Worm (Caenorhabditis elegans) whole organism, mixed stage, embryonic: ENCODE data around the gene W10C6.2.
A peak's percentile ranks its signal among the peaks of the same experiment; 100 is the strongest.

Experiments
- M03D4.4 ChIP-seq: sonication (generic microtip); optimal IDR thresholded peaks from 2 replicates; lab custom pipeline; 2017; ENCODE audit warnings: mild to moderate bottlenecking, missing genetic modification characterization, missing compliant biosample characterization
- blmp-1 ChIP-seq: fragments of 150-350 bp; optimal IDR thresholded peaks from 2 replicates; lab custom pipeline; 2014; ENCODE audit warnings: missing biosample characterization, missing genetic modification characterization
- ceh-39 ChIP-seq: fragments of 150-350 bp; optimal IDR thresholded peaks from 2 replicates; lab custom pipeline; 2014; ENCODE audit warnings: missing biosample characterization, missing genetic modification characterization
- ceh-43 ChIP-seq: fragments of 200-800 bp; sonication (Bioruptor generic); optimal IDR thresholded peaks from 2 replicates; lab custom pipeline; 2018; ENCODE audit warnings: mild to moderate bottlenecking, missing genetic modification characterization, moderate library complexity, missing compliant biosample characterization
- ceh-83 ChIP-seq: fragments of 200-800 bp; sonication (Bioruptor generic); optimal IDR thresholded peaks from 2 replicates; lab custom pipeline; 2018; ENCODE audit warnings: mild to moderate bottlenecking, missing genetic modification characterization, missing compliant biosample characterization
- ces-1 ChIP-seq: fragments of 150-350 bp; optimal IDR thresholded peaks from 2 replicates; lab custom pipeline; 2014; ENCODE audit warnings: missing biosample characterization, missing genetic modification reagents, missing genetic modification characterization
- cnd-1 ChIP-seq: fragments of 200-800 bp; sonication (Bioruptor generic); optimal IDR thresholded peaks from 2 replicates; lab custom pipeline; 2018; ENCODE audit warnings: mild to moderate bottlenecking, missing genetic modification characterization, missing compliant biosample characterization
- drap-1 ChIP-seq: fragments of 200-800 bp; sonication (Bioruptor generic); optimal IDR thresholded peaks from 3 replicates; lab custom pipeline; 2018; ENCODE audit warnings: mild to moderate bottlenecking, missing genetic modification characterization, missing compliant biosample characterization
- elt-3 ChIP-seq: fragments of 150-350 bp; optimal IDR thresholded peaks from 2 replicates; lab custom pipeline; 2014; ENCODE audit warnings: missing biosample characterization, missing genetic modification characterization
- flh-1 ChIP-seq: fragments of 200-800 bp; sonication (Bioruptor generic); optimal IDR thresholded peaks from 2 replicates; lab custom pipeline; 2018; ENCODE audit warnings: mild to moderate bottlenecking, missing genetic modification characterization, moderate library complexity, missing compliant biosample characterization
- ham-2 ChIP-seq: fragments of 200-800 bp; sonication (Bioruptor generic); optimal IDR thresholded peaks from 2 replicates; lab custom pipeline; 2018; ENCODE audit warnings: mild to moderate bottlenecking, missing genetic modification characterization, missing compliant biosample characterization
- hlh-1 ChIP-seq: fragments of 150-350 bp; optimal IDR thresholded peaks from 2 replicates; lab custom pipeline; 2014; ENCODE audit warnings: missing biosample characterization, missing genetic modification reagents, missing genetic modification characterization
- lin-13 ChIP-seq: fragments of 150-350 bp; optimal IDR thresholded peaks from 2 replicates; lab custom pipeline; 2014; ENCODE audit warnings: missing biosample characterization, missing genetic modification characterization
- lin-32 ChIP-seq: fragments of 200-800 bp; sonication (Bioruptor generic); optimal IDR thresholded peaks from 2 replicates; lab custom pipeline; 2018; ENCODE audit warnings: mild to moderate bottlenecking, missing genetic modification characterization, missing compliant biosample characterization
- lsy-2 ChIP-seq: fragments of 150-350 bp; optimal IDR thresholded peaks from 2 replicates; lab custom pipeline; 2014; ENCODE audit warnings: missing biosample characterization, missing genetic modification characterization
- mep-1 ChIP-seq: fragments of 150-350 bp; optimal IDR thresholded peaks from 2 replicates; lab custom pipeline; 2017; ENCODE audit warnings: missing biosample characterization, missing genetic modification reagents, missing genetic modification characterization, inconsistent platforms
- mls-2 ChIP-seq: sonication (generic microtip); optimal IDR thresholded peaks from 2 replicates; lab custom pipeline; 2016; ENCODE audit warnings: mild to moderate bottlenecking, missing genetic modification characterization, moderate library complexity, missing compliant biosample characterization
- nhr-12 ChIP-seq: fragments of 150-350 bp; optimal IDR thresholded peaks from 2 replicates; lab custom pipeline; 2014; ENCODE audit warnings: missing biosample characterization, missing genetic modification characterization
- nhr-2 ChIP-seq: fragments of 150-350 bp; optimal IDR thresholded peaks from 2 replicates; lab custom pipeline; 2014; ENCODE audit warnings: missing biosample characterization, missing genetic modification characterization
- nhr-237 ChIP-seq: fragments of 150-350 bp; optimal IDR thresholded peaks from 2 replicates; lab custom pipeline; 2014; ENCODE audit warnings: missing biosample characterization, missing genetic modification characterization
- nhr-28 ChIP-seq: fragments of 150-350 bp; optimal IDR thresholded peaks from 2 replicates; lab custom pipeline; 2014; ENCODE audit warnings: missing biosample characterization, missing genetic modification characterization
- nhr-76 ChIP-seq: sonication (generic microtip); optimal IDR thresholded peaks from 2 replicates; lab custom pipeline; 2017; ENCODE audit warnings: missing biosample characterization, missing genetic modification characterization
- pha-4 ChIP-seq: fragments of 150-350 bp; optimal IDR thresholded peaks from 2 replicates; lab custom pipeline; 2018; ENCODE audit warnings: missing biosample characterization, missing genetic modification reagents, missing genetic modification characterization
- sem-2 ChIP-seq: fragments of 200-800 bp; sonication (Bioruptor generic); optimal IDR thresholded peaks from 2 replicates; lab custom pipeline; 2018; ENCODE audit warnings: mild to moderate bottlenecking, missing genetic modification characterization, missing compliant biosample characterization
- sptf-1 ChIP-seq: sonication (generic microtip); optimal IDR thresholded peaks from 2 replicates; lab custom pipeline; 2017; ENCODE audit warnings: mild to moderate bottlenecking, missing genetic modification characterization, moderate library complexity, missing compliant biosample characterization
- tbx-8 ChIP-seq: fragments of 200-800 bp; sonication (Bioruptor generic); optimal IDR thresholded peaks from 2 replicates; lab custom pipeline; 2018; ENCODE audit warnings: mild to moderate bottlenecking, missing genetic modification characterization, moderate library complexity, missing compliant biosample characterization
- unc-39 ChIP-seq: fragments of 150-350 bp; optimal IDR thresholded peaks from 2 replicates; lab custom pipeline; 2014; ENCODE audit warnings: missing biosample characterization, missing genetic modification characterization
- unc-62 ChIP-seq: fragments of 150-350 bp; optimal IDR thresholded peaks from 2 replicates; lab custom pipeline; 2014; ENCODE audit warnings: missing biosample characterization, missing genetic modification reagents, missing genetic modification characterization
- zip-8 ChIP-seq: fragments of 150-350 bp; optimal IDR thresholded peaks from 2 replicates; lab custom pipeline; 2014; ENCODE audit warnings: missing biosample characterization, missing genetic modification characterization
- ztf-11 ChIP-seq: fragments of 150-350 bp; optimal IDR thresholded peaks from 2 replicates; lab custom pipeline; 2014; ENCODE audit warnings: missing biosample characterization, missing genetic modification characterization

W10C6.2 gene

DNA sequence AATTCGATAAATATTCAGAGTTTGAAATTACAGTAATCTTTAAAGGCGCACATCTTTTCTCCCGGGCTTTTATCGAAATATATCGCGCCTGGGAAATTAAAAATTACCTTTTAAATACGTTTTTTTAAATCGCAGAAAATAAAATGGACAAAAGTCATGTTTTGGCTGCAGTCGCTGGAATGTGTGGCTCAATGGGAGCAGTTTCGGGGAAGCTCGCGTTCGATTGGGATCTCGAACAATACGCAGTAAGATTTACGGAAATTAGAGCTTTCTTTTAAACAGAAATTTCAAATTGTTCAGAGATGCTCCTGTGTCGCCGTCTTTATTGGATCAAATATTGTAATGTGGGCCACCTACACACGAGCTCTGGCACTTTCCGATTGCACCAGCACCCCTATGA lies 7.8 kb upstream of the W10C6.2 start, which contains the start of gene F40F8.12:
Gene F40F8.12 (plus strand): TSS at position 301 of the 400 bp plus-strand sequence.
- TF ChIP-seq flh-1: no peak
- TF ChIP-seq mls-2 (tag; lab: Kevin White, UChicago): no peak
- TF ChIP-seq elt-3: no peak
- no peak for TF ChIP-seq ces-1 (GFP tag; lab: Kevin White, UChicago)
- TF ChIP-seq blmp-1 (tag; lab: Kevin White, UChicago): no peak
- no peak for TF ChIP-seq lin-13
- no peak for TF ChIP-seq ceh-83 (GFP tag; lab: Kevin White, UChicago)
- no peak for TF ChIP-seq nhr-2 (tag; lab: Kevin White, UChicago)
- no peak for TF ChIP-seq nhr-237 (tag; lab: Kevin White, UChicago)
- TF ChIP-seq hlh-1: no peak
- TF ChIP-seq nhr-12 (tag; lab: Kevin White, UChicago): no peak
- no peak for TF ChIP-seq ztf-11 (tag; lab: Kevin White, UChicago)
- no peak for TF ChIP-seq tbx-8
- TF ChIP-seq pha-4 (tag; lab: Kevin White, UChicago): no peak
- TF ChIP-seq sptf-1 (tag; lab: Kevin White, UChicago): no peak
- no peak for TF ChIP-seq M03D4.4

DNA sequence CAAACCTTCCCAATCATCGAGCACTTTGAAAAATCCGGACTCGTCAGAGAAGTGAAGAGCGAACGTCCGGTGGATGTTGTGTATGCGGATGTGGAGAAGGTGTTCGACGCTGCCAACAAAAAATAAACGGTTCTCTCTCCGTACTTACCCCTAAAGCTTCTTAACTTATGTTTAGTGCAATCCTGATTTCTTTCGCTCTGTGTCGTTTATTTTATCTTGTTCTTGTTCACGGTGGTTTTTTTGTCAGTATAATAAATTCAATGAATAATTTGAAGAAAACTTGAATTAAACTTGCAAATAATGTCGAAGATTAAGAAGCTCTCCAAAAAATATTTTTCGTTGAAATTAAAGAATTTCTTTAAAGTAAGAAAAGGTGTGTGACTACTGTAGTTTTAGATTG lies 7.3 kb upstream of the W10C6.2 start, which contains the start of gene F40F8.3:
Gene F40F8.3 (plus strand): TSS at position 301 of the 400 bp plus-strand sequence.
- no peak for TF ChIP-seq drap-1 (GFP tag; lab: Kevin White, UChicago)
- TF ChIP-seq sem-2: no peak
- no peak for TF ChIP-seq M03D4.4

DNA sequence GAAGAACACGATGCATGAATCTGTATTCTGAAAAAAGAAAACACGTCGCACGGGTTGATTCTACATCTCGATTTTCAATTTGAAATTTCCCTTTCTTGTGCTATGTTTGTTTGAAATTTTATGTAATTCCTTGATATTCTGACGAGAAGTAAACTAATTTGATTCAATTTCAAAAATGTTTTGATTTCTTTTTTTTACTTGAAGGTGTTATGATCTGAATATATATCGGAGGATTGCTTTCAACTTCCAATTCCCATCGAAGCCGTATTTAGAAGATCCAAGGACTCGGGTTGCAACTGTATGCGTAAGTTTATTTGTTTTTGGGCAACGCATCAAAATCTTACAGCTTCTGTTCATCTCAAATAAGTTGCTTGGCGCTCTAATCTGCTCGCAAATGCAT lies 5.7 kb upstream of the W10C6.2 start, which contains the start of gene F40F8.1:
Gene F40F8.1 (plus strand): TSS at position 301 of the 400 bp plus-strand sequence.
- TF ChIP-seq pha-4 (tag; lab: Kevin White, UChicago) (no peak), unc-39 (tag; lab: Kevin White, UChicago) (no peak), ceh-83 (GFP tag; lab: Kevin White, UChicago) (no peak), M03D4.4 (no peak)

DNA sequence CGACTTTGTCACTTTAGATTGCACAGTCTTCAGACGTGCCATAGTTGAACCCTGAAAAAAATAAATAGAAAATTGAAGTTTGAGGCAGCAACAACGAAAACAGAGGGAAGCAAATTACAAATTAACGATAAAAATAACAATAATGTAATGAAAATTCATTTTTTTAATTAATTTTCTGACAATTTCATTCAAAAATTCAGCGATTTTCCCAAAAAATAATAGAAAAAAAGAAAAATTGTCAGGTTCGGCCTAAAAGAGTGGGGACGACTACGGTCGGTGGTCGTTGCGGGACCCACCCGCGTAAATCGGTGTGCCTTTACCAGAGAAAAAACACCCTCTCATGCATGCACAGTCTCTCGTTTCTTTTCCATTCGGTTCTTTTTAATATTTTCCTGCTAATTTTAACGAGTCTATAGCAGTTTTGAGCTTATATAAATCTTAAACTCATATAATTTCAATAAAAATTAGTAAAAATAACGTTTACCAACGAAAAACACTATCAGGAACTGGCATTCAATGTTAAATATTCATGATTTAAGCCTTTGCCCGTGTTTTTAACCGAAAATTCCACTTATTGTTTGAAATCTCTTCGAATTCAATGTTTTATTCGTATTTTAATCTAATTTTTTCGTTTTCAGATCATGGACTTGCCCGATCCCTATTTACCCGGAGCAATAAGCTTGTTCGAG lies 4.8 kb upstream of the W10C6.2 start, which contains the start of the genes rps-9 and lsm-1:
Gene rps-9 (minus strand): TSS at position 51 of the 689 bp plus-strand sequence.
Gene lsm-1 (plus strand): TSS at position 639 of the 689 bp plus-strand sequence.
- TF ChIP-seq ces-1 (GFP tag; lab: Kevin White, UChicago) (peak; percentile 44), ham-2 (GFP tag; lab: Kevin White, UChicago) (no peak), nhr-237 (tag; lab: Kevin White, UChicago) (peak; percentile 50), sptf-1 (tag; lab: Kevin White, UChicago) (no peak), mls-2 (tag; lab: Kevin White, UChicago) (no peak), lsy-2 (tag; lab: Kevin White, UChicago) (peak; percentile 95), mep-1 (peak; percentile 46), flh-1 (no peak), hlh-1 (peak; percentile 11)

DNA sequence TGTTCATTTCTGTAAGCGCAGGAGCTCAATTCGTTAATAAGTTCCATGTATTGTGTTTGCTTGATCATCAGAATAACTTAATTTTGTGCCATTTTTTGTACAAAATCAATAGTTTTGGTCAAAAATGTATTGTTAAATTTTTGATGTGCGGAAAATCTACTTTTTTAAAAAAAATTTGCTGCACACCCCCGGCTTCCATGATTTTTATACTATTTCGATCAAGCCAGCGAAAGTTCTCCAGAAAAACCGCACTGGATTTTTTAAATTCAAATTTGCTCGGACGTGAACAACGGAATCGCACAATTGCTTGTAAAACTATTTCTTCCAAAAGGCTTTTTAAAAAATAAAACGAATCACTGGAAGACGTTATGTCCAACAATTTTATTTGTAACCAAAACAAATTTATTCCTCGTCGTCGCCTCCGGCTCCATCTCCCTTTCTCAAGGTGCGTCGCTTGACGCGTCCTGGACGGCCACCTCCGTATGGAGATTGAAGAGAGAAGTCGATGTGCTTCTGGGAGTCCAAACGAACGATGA lies 3.4 kb upstream of the W10C6.2 start:
- TF ChIP-seq ceh-83 (GFP tag; lab: Kevin White, UChicago) (no peak), pha-4 (tag; lab: Kevin White, UChicago) (no peak), mls-2 (tag; lab: Kevin White, UChicago) (no peak), nhr-2 (tag; lab: Kevin White, UChicago) (no peak), ceh-39 (tag; lab: Kevin White, UChicago) (no peak), nhr-12 (tag; lab: Kevin White, UChicago) (no peak), M03D4.4 (no peak), unc-62 (GFP tag; lab: Kevin White, UChicago) (no peak), zip-8 (tag; lab: Kevin White, UChicago) (no peak), ham-2 (GFP tag; lab: Kevin White, UChicago) (no peak), nhr-237 (tag; lab: Kevin White, UChicago) (no peak)
- TF ChIP-seq, all 35 proteins: peak for 0

DNA sequence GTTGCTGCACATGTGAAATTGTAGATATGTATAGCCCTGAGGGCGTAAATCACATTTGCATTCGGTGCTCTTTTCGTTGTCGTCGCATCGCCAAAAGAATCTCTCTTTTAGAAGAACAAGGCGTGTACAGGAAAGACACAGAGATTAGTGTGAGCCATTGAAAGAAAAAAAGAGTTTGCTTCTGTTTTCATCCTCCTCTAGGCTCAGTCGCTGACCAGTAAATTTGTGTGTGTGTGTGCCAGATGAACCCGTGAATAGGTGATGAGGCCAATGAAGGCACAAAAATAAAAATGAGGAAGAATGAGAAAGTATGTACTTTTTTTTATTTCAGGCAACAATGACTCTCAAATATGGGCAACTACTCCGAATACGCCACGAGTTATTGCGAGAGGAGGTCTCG lies 9.3 kb downstream of the W10C6.2 start, which contains the start of gene mat-2:
Gene mat-2 (plus strand): TSS at position 301 of the 400 bp plus-strand sequence.
- TF ChIP-seq mls-2 (tag; lab: Kevin White, UChicago) (no peak), lin-32 (GFP tag; lab: Kevin White, UChicago) (no peak), sptf-1 (tag; lab: Kevin White, UChicago) (no peak), nhr-76 (tag; lab: Kevin White, UChicago) (no peak), nhr-28 (tag; lab: Kevin White, UChicago) (no peak), ceh-43 (no peak), ham-2 (GFP tag; lab: Kevin White, UChicago) (no peak), hlh-1 (no peak), tbx-8 (no peak), ceh-83 (GFP tag; lab: Kevin White, UChicago) (no peak), cnd-1 (tag; lab: Kevin White, UChicago) (no peak), drap-1 (GFP tag; lab: Kevin White, UChicago) (no peak)
